Worm (Caenorhabditis elegans) whole organism, L3 larva: ENCODE results near the gene C30G12.4.

Experiments
- R02D3.7 ChIP-seq: fragments of 150-350 bp; optimal IDR thresholded peaks from 2 replicates; lab custom pipeline; 2014; ENCODE audit warnings: missing biosample characterization, missing genetic modification characterization
- ZK546.5 ChIP-seq: sonication (generic microtip); optimal IDR thresholded peaks from 2 replicates; lab custom pipeline; 2017; ENCODE audit warnings: missing biosample characterization, missing genetic modification characterization
- aly-2 ChIP-seq: fragments of 150-350 bp; optimal IDR thresholded peaks from 2 replicates; lab custom pipeline; 2014; ENCODE audit warnings: missing biosample characterization, missing genetic modification characterization
- ceh-16 ChIP-seq: sonication (generic microtip); optimal IDR thresholded peaks from 2 replicates; lab custom pipeline; 2017; ENCODE audit warnings: missing biosample characterization, missing genetic modification characterization
- ceh-82 ChIP-seq: fragments of 150-350 bp; optimal IDR thresholded peaks from 2 replicates; lab custom pipeline; 2014; ENCODE audit warnings: missing biosample characterization, missing genetic modification characterization
- ceh-9 ChIP-seq: sonication (generic microtip); optimal IDR thresholded peaks from 2 replicates; lab custom pipeline; 2018; ENCODE audit warnings: missing biosample characterization, missing genetic modification characterization
- daf-12 ChIP-seq: fragments of 150-350 bp; optimal IDR thresholded peaks from 2 replicates; lab custom pipeline; 2014; ENCODE audit warnings: missing biosample characterization, missing genetic modification reagents, missing genetic modification characterization
- egl-27 ChIP-seq: sonication (generic microtip); optimal IDR thresholded peaks from 4 replicates; lab custom pipeline; 2017; ENCODE audit warnings: missing biosample characterization, missing genetic modification reagents, missing genetic modification characterization
- egl-5 ChIP-seq: fragments of 150-350 bp; optimal IDR thresholded peaks from 2 replicates; lab custom pipeline; 2017; ENCODE audit warnings: missing biosample characterization, missing genetic modification reagents, missing genetic modification characterization, inconsistent platforms
- elt-1 ChIP-seq: fragments of 150-350 bp; optimal IDR thresholded peaks from 2 replicates; lab custom pipeline; 2014; ENCODE audit warnings: missing biosample characterization, missing genetic modification characterization
- elt-2 ChIP-seq: sonication (generic microtip); optimal IDR thresholded peaks from 2 replicates; lab custom pipeline; 2016; ENCODE audit warnings: missing genetic modification reagents, mild to moderate bottlenecking, missing genetic modification characterization, missing compliant biosample characterization
- elt-3 ChIP-seq, 3 experiments: fragments of 150-350 bp in 1 of 3; sonication (generic microtip) in 2 of 3; optimal IDR thresholded peaks; 2 replicates in 2 of 3; 4 replicates in 1 of 3; lab custom pipeline; 2014 to 2017; ENCODE audit warnings: missing biosample characterization in 3 of 3, missing genetic modification characterization in 3 of 3
- eor-1 ChIP-seq, 2 experiments: fragments of 150-350 bp; optimal IDR thresholded peaks; 2 replicates each; lab custom pipeline; 2014 to 2018; ENCODE audit warnings: missing biosample characterization in 2 of 2, missing genetic modification characterization in 2 of 2
- fkh-10 ChIP-seq: sonication (generic microtip); optimal IDR thresholded peaks from 2 replicates; lab custom pipeline; 2017; ENCODE audit warnings: missing biosample characterization, missing genetic modification reagents, missing genetic modification characterization
- fkh-2 ChIP-seq: fragments of 150-350 bp; optimal IDR thresholded peaks from 2 replicates; lab custom pipeline; 2014; ENCODE audit warnings: missing biosample characterization, missing genetic modification reagents, missing genetic modification characterization
- fos-1 ChIP-seq: fragments of 150-350 bp; optimal IDR thresholded peaks from 2 replicates; lab custom pipeline; 2014; ENCODE audit warnings: missing biosample characterization, missing genetic modification characterization
- hmg-11 ChIP-seq: sonication (generic microtip); optimal IDR thresholded peaks from 2 replicates; lab custom pipeline; 2016; ENCODE audit warnings: missing genetic modification characterization, missing compliant biosample characterization
- jun-1 ChIP-seq: fragments of 150-350 bp; optimal IDR thresholded peaks from 2 replicates; lab custom pipeline; 2014; ENCODE audit warnings: missing biosample characterization, missing genetic modification reagents, missing genetic modification characterization
- lin-15B ChIP-seq: fragments of 150-350 bp; optimal IDR thresholded peaks from 2 replicates; lab custom pipeline; 2014; ENCODE audit warnings: missing biosample characterization, missing genetic modification characterization
- lin-39 ChIP-seq: fragments of 150-350 bp; optimal IDR thresholded peaks from 2 replicates; lab custom pipeline; 2018; ENCODE audit warnings: missing biosample characterization, missing genetic modification reagents, missing genetic modification characterization
- lsy-12 ChIP-seq: sonication (generic microtip); optimal IDR thresholded peaks from 2 replicates; lab custom pipeline; 2016; ENCODE audit warnings: mild to moderate bottlenecking, missing genetic modification characterization, missing compliant biosample characterization
- mdl-1 ChIP-seq: fragments of 150-350 bp; optimal IDR thresholded peaks from 2 replicates; lab custom pipeline; 2014; ENCODE audit warnings: missing biosample characterization, missing genetic modification characterization
- mml-1 ChIP-seq: fragments of 150-350 bp; sonication (generic microtip); optimal IDR thresholded peaks from 3 replicates; lab custom pipeline; 2014; ENCODE audit warnings: missing biosample characterization, missing genetic modification characterization
- nfya-1 ChIP-seq: sonication (generic microtip); optimal IDR thresholded peaks from 2 replicates; lab custom pipeline; 2017; ENCODE audit warnings: missing genetic modification characterization, mild to moderate bottlenecking, missing compliant biosample characterization, antibody characterized with exemption, moderate library complexity; ENCODE audit not compliant: insufficient read depth
- nhr-11 ChIP-seq: fragments of 150-350 bp; optimal IDR thresholded peaks from 2 replicates; lab custom pipeline; 2014; ENCODE audit warnings: missing biosample characterization, missing genetic modification characterization
- nhr-12 ChIP-seq: fragments of 150-350 bp; optimal IDR thresholded peaks from 2 replicates; lab custom pipeline; 2014; ENCODE audit warnings: missing biosample characterization, missing genetic modification characterization
- nhr-23 ChIP-seq: fragments of 150-350 bp; optimal IDR thresholded peaks from 2 replicates; lab custom pipeline; 2014; ENCODE audit warnings: missing biosample characterization, missing genetic modification reagents, missing genetic modification characterization
- nhr-237 ChIP-seq: fragments of 150-350 bp; optimal IDR thresholded peaks from 2 replicates; lab custom pipeline; 2014; ENCODE audit warnings: missing biosample characterization, missing genetic modification characterization
- nhr-25 ChIP-seq: sonication (generic microtip); optimal IDR thresholded peaks from 2 replicates; lab custom pipeline; 2017; ENCODE audit warnings: missing biosample characterization, missing genetic modification characterization
- nhr-28 ChIP-seq: fragments of 150-350 bp; optimal IDR thresholded peaks from 2 replicates; lab custom pipeline; 2014; ENCODE audit warnings: missing biosample characterization, missing genetic modification characterization
- nhr-43 ChIP-seq: sonication (generic microtip); optimal IDR thresholded peaks from 2 replicates; lab custom pipeline; 2016; ENCODE audit warnings: mild to moderate bottlenecking, missing genetic modification characterization, missing compliant biosample characterization; ENCODE audit not compliant: poor library complexity, severe bottlenecking
- nhr-67 ChIP-seq: fragments of 150-350 bp; optimal IDR thresholded peaks from 2 replicates; lab custom pipeline; 2014; ENCODE audit warnings: missing biosample characterization, missing genetic modification characterization
- nhr-76 ChIP-seq: fragments of 150-350 bp; sonication (generic microtip); optimal IDR thresholded peaks from 5 replicates; lab custom pipeline; 2014; ENCODE audit warnings: missing biosample characterization, missing genetic modification characterization
- pha-4 ChIP-seq: fragments of 150-350 bp; optimal IDR thresholded peaks from 2 replicates; lab custom pipeline; 2014; ENCODE audit warnings: missing biosample characterization, missing genetic modification reagents, missing genetic modification characterization
- pqm-1 ChIP-seq: fragments of 150-350 bp; optimal IDR thresholded peaks from 2 replicates; lab custom pipeline; 2017; ENCODE audit warnings: missing biosample characterization, missing genetic modification characterization, inconsistent platforms
- sea-2 ChIP-seq: fragments of 150-350 bp; sonication (generic microtip); optimal IDR thresholded peaks from 4 replicates; lab custom pipeline; 2014; ENCODE audit warnings: missing biosample characterization, missing genetic modification reagents, missing genetic modification characterization
- skn-1 ChIP-seq: fragments of 150-350 bp; optimal IDR thresholded peaks from 2 replicates; lab custom pipeline; 2014; ENCODE audit warnings: missing biosample characterization, missing genetic modification characterization
- snpc-4 ChIP-seq: fragments of 150-350 bp; optimal IDR thresholded peaks from 2 replicates; lab custom pipeline; 2014; ENCODE audit warnings: missing biosample characterization, missing genetic modification characterization
- tbx-2 ChIP-seq: sonication (generic microtip); optimal IDR thresholded peaks from 2 replicates; lab custom pipeline; 2016; ENCODE audit warnings: mild to moderate bottlenecking, missing genetic modification characterization, missing compliant biosample characterization
- unc-62 ChIP-seq: fragments of 150-350 bp; sonication (generic microtip); optimal IDR thresholded peaks from 4 replicates; lab custom pipeline; 2014; ENCODE audit warnings: missing biosample characterization, missing genetic modification reagents, missing genetic modification characterization
- zag-1 ChIP-seq: fragments of 150-350 bp; optimal IDR thresholded peaks from 2 replicates; lab custom pipeline; 2014; ENCODE audit warnings: missing biosample characterization, missing genetic modification characterization
- ztf-11 ChIP-seq: fragments of 150-350 bp; optimal IDR thresholded peaks from 2 replicates; lab custom pipeline; 2014; ENCODE audit warnings: missing biosample characterization, missing genetic modification characterization
- ztf-4 ChIP-seq: fragments of 150-350 bp; optimal IDR thresholded peaks from 2 replicates; lab custom pipeline; 2014; ENCODE audit warnings: missing biosample characterization, missing genetic modification characterization

The C30G12.4 gene

DNA sequence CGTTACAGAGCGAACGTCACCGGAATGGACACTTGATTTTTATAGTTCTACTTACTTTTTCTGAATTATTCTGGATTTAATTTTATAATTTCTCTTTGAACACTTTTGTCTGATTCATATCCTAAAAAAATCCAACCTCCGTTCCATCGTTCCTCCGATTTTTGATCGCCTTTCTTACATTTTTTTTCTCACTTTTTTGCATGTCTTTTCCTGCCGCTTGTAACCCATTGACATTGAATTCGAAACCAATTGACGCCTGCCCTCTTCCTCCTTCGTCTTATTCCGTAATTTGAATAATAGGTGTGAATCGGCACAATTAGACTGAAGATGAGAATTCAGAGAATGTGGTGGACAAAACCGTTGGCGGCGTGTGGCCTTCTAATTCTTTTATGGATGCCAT lies 16.4 kb upstream of the C30G12.4 start, which contains the start of gene skpo-3:
TSS of gene skpo-3 (plus strand) at position 301 of the 400 bp plus-strand sequence.
- TF ChIP-seq ztf-4 (tag; lab: Kevin White, UChicago) (no peak), fkh-10 (no peak), ceh-82 (tag; lab: Kevin White, UChicago) (no peak), tbx-2 (no peak), snpc-4 (no peak), pha-4 (no peak), ZK546.5 (tag; lab: Kevin White, UChicago) (no peak), egl-27 (no peak), nhr-67 (tag; lab: Kevin White, UChicago) (no peak), nhr-28 (no peak), R02D3.7 (tag; lab: Kevin White, UChicago) (no peak), elt-2 (no peak), skn-1 (tag; lab: Kevin White, UChicago) (no peak), elt-1 (tag; lab: Kevin White, UChicago) (no peak), jun-1 (tag; lab: Kevin White, UChicago) (no peak), lin-39 (tag; lab: Kevin White, UChicago) (no peak)

- TF ChIP-seq skn-1 (tag; lab: Kevin White, UChicago) (no peak), mdl-1 (no peak), unc-62 (GFP tag; lab: Kevin White, UChicago) (no peak), nhr-25 (tag; lab: Kevin White, UChicago) (peak; percentile 38), eor-1 (tag; optimal IDR thresholded peaks at IDR 0.05; lab: Kevin White, UChicago) (no peak), ZK546.5 (tag; lab: Kevin White, UChicago) (no peak), elt-1 (tag; lab: Kevin White, UChicago) (no peak), ztf-11 (tag; lab: Kevin White, UChicago) (no peak), ztf-4 (tag; lab: Kevin White, UChicago) (no peak), elt-2 (peak; percentile 69), pqm-1 (tag; lab: Kevin White, UChicago) (peak; percentile 60)
Measured at ce11 chrII:7251978-7252377, 10.0 kb upstream of the C30G12.4 start, which contains the start of the genes prx-13 and ada-2. Gene prx-13 (minus strand): TSS chrII:7252015. Gene ada-2 (plus strand): TSS chrII:7252259.

- peak; percentile 29 for TF ChIP-seq pha-4
- TF ChIP-seq lin-39 (tag; lab: Kevin White, UChicago): no peak
- TF ChIP-seq, all 47 proteins: peak for 1
Measured at ce11 chrII:7253073-7253472, 8.9 kb upstream of the C30G12.4 start, which contains the start of gene lsm-4. Gene lsm-4 (minus strand): TSS chrII:7253163.

DNA sequence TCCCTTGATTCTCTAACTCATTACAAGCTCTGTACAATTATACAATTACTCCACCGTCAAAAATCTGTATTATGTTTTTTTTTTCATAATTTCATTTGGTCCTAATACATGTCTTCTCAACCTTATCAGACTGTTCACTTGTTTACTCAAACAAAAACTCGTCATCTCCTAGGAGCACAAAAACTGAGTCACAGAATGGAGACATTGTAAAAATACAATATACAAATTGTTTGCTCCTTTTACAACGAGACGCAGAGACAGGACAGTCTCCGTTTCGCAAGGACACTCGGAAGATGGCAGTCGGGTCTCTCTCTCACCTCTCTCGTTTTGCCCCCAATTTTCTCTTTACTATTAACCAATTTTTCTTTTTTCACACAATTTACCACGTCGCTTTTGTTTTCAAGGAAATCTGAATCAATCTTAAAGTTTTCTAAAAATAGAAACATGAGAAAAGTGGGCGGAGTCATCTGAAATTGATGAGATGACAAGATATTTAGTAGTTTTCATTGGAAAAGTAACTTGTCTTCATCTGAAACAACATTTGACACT lies 6.3 kb upstream of the C30G12.4 start, which contains the start of gene F32A5.8:
TSS of gene F32A5.8 (plus strand) at position 499 of the 549 bp plus-strand sequence.
- no peak for TF ChIP-seq fkh-10
- no peak for TF ChIP-seq lin-39 (tag; lab: Kevin White, UChicago)
- TF ChIP-seq ceh-9: no peak
- TF ChIP-seq ceh-16: no peak
- TF ChIP-seq eor-1 (tag; optimal IDR thresholded peaks at IDR 0.05; lab: Kevin White, UChicago): no peak
- no peak for TF ChIP-seq lin-15B (tag; lab: Kevin White, UChicago)
- TF ChIP-seq ceh-82 (tag; lab: Kevin White, UChicago): no peak
- no peak for TF ChIP-seq fkh-2 (tag; lab: Kevin White, UChicago)
- no peak for TF ChIP-seq egl-5 (tag; lab: Kevin White, UChicago)
- no peak for TF ChIP-seq elt-1 (tag; lab: Kevin White, UChicago)
- no peak for TF ChIP-seq sea-2 (GFP tag; lab: Kevin White, UChicago)
- TF ChIP-seq fos-1 (tag; lab: Kevin White, UChicago): peak; percentile 67
- no peak for TF ChIP-seq tbx-2
- no peak for TF ChIP-seq nhr-43
- no peak for TF ChIP-seq unc-62 (GFP tag; lab: Kevin White, UChicago)
- peak; percentile 33 for TF ChIP-seq jun-1 (tag; lab: Kevin White, UChicago)
- TF ChIP-seq zag-1 (tag; lab: Kevin White, UChicago): no peak
- peak; percentile 62 for TF ChIP-seq pqm-1 (tag; lab: Kevin White, UChicago)
- TF ChIP-seq daf-12 (tag; lab: Kevin White, UChicago): no peak
- TF ChIP-seq nhr-23 (tag; lab: Kevin White, UChicago): no peak
- TF ChIP-seq nhr-76 (tag; lab: Kevin White, UChicago): no peak
- no peak for TF ChIP-seq aly-2
- no peak for TF ChIP-seq ztf-11 (tag; lab: Kevin White, UChicago)
- TF ChIP-seq nhr-12 (tag; lab: Kevin White, UChicago): no peak
- TF ChIP-seq nhr-25 (tag; lab: Kevin White, UChicago): peak; percentile 32
- TF ChIP-seq nhr-11 (tag; lab: Kevin White, UChicago): no peak
- no peak for TF ChIP-seq nfya-1
- TF ChIP-seq mdl-1: no peak
- no peak for TF ChIP-seq ztf-4 (tag; lab: Kevin White, UChicago)
- TF ChIP-seq nhr-28: no peak
- TF ChIP-seq snpc-4: no peak
- no peak for TF ChIP-seq egl-27
- peak; percentile 67 for TF ChIP-seq elt-2
- no peak for TF ChIP-seq elt-3 (tag; optimal IDR thresholded peaks at IDR 0.05; lab: Kevin White, UChicago)
- no peak for TF ChIP-seq skn-1 (tag; lab: Kevin White, UChicago)
- TF ChIP-seq hmg-11 (tag; lab: Kevin White, UChicago): no peak
- no peak for TF ChIP-seq R02D3.7 (tag; lab: Kevin White, UChicago)
- TF ChIP-seq lsy-12 (tag; lab: Kevin White, UChicago): no peak
- TF ChIP-seq nhr-237 (tag; lab: Kevin White, UChicago): no peak
- no peak for TF ChIP-seq mml-1 (tag; lab: Kevin White, UChicago)
- peak; percentile 92 for TF ChIP-seq pha-4
